Worm (Caenorhabditis elegans) whole organism, L3 larva: ENCODE results near the gene tofu-6.
A peak's percentile ranks its signal among the peaks of the same experiment; 100 is the strongest.

Source experiments
- aly-2 ChIP-seq: fragments of 150-350 bp; optimal IDR thresholded peaks from 2 replicates; lab custom pipeline; 2014; ENCODE audit warnings: missing biosample characterization, missing genetic modification characterization
- ceh-82 ChIP-seq: fragments of 150-350 bp; optimal IDR thresholded peaks from 2 replicates; lab custom pipeline; 2014; ENCODE audit warnings: missing biosample characterization, missing genetic modification characterization
- ceh-9 ChIP-seq: sonication (generic microtip); optimal IDR thresholded peaks from 2 replicates; lab custom pipeline; 2018; ENCODE audit warnings: missing biosample characterization, missing genetic modification characterization
- daf-12 ChIP-seq: fragments of 150-350 bp; optimal IDR thresholded peaks from 2 replicates; lab custom pipeline; 2014; ENCODE audit warnings: missing biosample characterization, missing genetic modification reagents, missing genetic modification characterization
- egl-27 ChIP-seq: sonication (generic microtip); optimal IDR thresholded peaks from 4 replicates; lab custom pipeline; 2017; ENCODE audit warnings: missing biosample characterization, missing genetic modification reagents, missing genetic modification characterization
- jun-1 ChIP-seq: fragments of 150-350 bp; optimal IDR thresholded peaks from 2 replicates; lab custom pipeline; 2014; ENCODE audit warnings: missing biosample characterization, missing genetic modification reagents, missing genetic modification characterization
- lin-15B ChIP-seq: fragments of 150-350 bp; optimal IDR thresholded peaks from 2 replicates; lab custom pipeline; 2014; ENCODE audit warnings: missing biosample characterization, missing genetic modification characterization
- nhr-11 ChIP-seq: fragments of 150-350 bp; optimal IDR thresholded peaks from 2 replicates; lab custom pipeline; 2014; ENCODE audit warnings: missing biosample characterization, missing genetic modification characterization
- nhr-25 ChIP-seq: sonication (generic microtip); optimal IDR thresholded peaks from 2 replicates; lab custom pipeline; 2017; ENCODE audit warnings: missing biosample characterization, missing genetic modification characterization
- nhr-76 ChIP-seq: fragments of 150-350 bp; sonication (generic microtip); optimal IDR thresholded peaks from 5 replicates; lab custom pipeline; 2014; ENCODE audit warnings: missing biosample characterization, missing genetic modification characterization
- pha-4 ChIP-seq: fragments of 150-350 bp; optimal IDR thresholded peaks from 2 replicates; lab custom pipeline; 2014; ENCODE audit warnings: missing biosample characterization, missing genetic modification reagents, missing genetic modification characterization
- skn-1 ChIP-seq: fragments of 150-350 bp; optimal IDR thresholded peaks from 2 replicates; lab custom pipeline; 2014; ENCODE audit warnings: missing biosample characterization, missing genetic modification characterization
- snpc-4 ChIP-seq: fragments of 150-350 bp; optimal IDR thresholded peaks from 2 replicates; lab custom pipeline; 2014; ENCODE audit warnings: missing biosample characterization, missing genetic modification characterization
- unc-62 ChIP-seq: fragments of 150-350 bp; sonication (generic microtip); optimal IDR thresholded peaks from 4 replicates; lab custom pipeline; 2014; ENCODE audit warnings: missing biosample characterization, missing genetic modification reagents, missing genetic modification characterization

- no peak for TF ChIP-seq nhr-76 (tag; lab: Kevin White, UChicago)
- no peak for TF ChIP-seq unc-62 (GFP tag; lab: Kevin White, UChicago)
- no peak for TF ChIP-seq egl-27
- TF ChIP-seq nhr-25: no peak
- no peak for TF ChIP-seq skn-1 (tag; lab: Kevin White, UChicago)
- no peak for TF ChIP-seq ceh-82 (tag; lab: Kevin White, UChicago)
- no peak for TF ChIP-seq ceh-9 (tag; lab: Kevin White, UChicago)
- no peak for TF ChIP-seq aly-2 (tag; lab: Kevin White, UChicago)
- no peak for TF ChIP-seq jun-1
- TF ChIP-seq snpc-4 (tag; lab: Kevin White, UChicago): no peak
- TF ChIP-seq pha-4 (tag; lab: Kevin White, UChicago): peak; percentile 50
- TF ChIP-seq lin-15B: no peak
- TF ChIP-seq nhr-11: no peak
- TF ChIP-seq daf-12 (tag; lab: Kevin White, UChicago): no peak
Observed at ce11 chrII:5399201-5399600, 21.8 kb upstream of the tofu-6 start, which contains the start of gene mog-5.
